Fruit fly (Drosophila melanogaster) whole organism, embryonic: ENCODE data around the gene Eo.

Source experiments
- ATbp ChIP-seq: fragments of 200-800 bp; sonication (Bioruptor generic); optimal IDR thresholded peaks from 2 replicates; lab custom pipeline; 2017; ENCODE audit warnings: missing biosample characterization, mild to moderate bottlenecking, missing genetic modification characterization, missing genetic modification reagents
- Abd-B ChIP-seq: fragments of 200-800 bp; sonication (Bioruptor generic); optimal IDR thresholded peaks from 2 replicates; lab custom pipeline; 2018; ENCODE audit warnings: missing biosample characterization, mild to moderate bottlenecking, missing genetic modification characterization, moderate library complexity
- Aef1 ChIP-seq: fragments of 200-800 bp; sonication (Bioruptor generic); IDR thresholded peaks from 3 replicates; pipeline ENCODE4 v1.3.6; 2022; ENCODE audit warnings: missing biosample characterization, missing genetic modification characterization
- B-H2 ChIP-seq: fragments of 200-800 bp; sonication (Bioruptor generic); optimal IDR thresholded peaks from 2 replicates; lab custom pipeline; 2018; ENCODE audit warnings: missing biosample characterization, mild to moderate bottlenecking, missing genetic modification characterization
- CG10462 ChIP-seq: fragments of 200-800 bp; sonication (Bioruptor generic); optimal IDR thresholded peaks from 2 replicates; lab custom pipeline; 2016; ENCODE audit warnings: missing biosample characterization, missing genetic modification characterization
- CG10565 ChIP-seq: fragments of 200-800 bp; sonication (Bioruptor generic); optimal IDR thresholded peaks from 3 replicates; lab custom pipeline; 2016; ENCODE audit warnings: missing biosample characterization, mild to moderate bottlenecking, missing genetic modification characterization
- CG11085 ChIP-seq: fragments of 200-800 bp; sonication (Bioruptor generic); IDR thresholded peaks from 2 replicates; pipeline ENCODE4 v1.3.6; 2022; ENCODE audit warnings: missing biosample characterization, missing genetic modification characterization
- CG12219 ChIP-seq: fragments of 200-800 bp; sonication (Bioruptor generic); optimal IDR thresholded peaks from 3 replicates; lab custom pipeline; 2018; ENCODE audit warnings: missing biosample characterization, mild to moderate bottlenecking, missing genetic modification characterization
- CG13123 ChIP-seq: fragments of 200-800 bp; sonication (Bioruptor generic); optimal IDR thresholded peaks from 2 replicates; lab custom pipeline; 2016; ENCODE audit warnings: missing biosample characterization, missing genetic modification characterization
- CG15011 ChIP-seq: fragments of 200-800 bp; sonication (Bioruptor generic); optimal IDR thresholded peaks from 3 replicates; lab custom pipeline; 2018; ENCODE audit warnings: missing biosample characterization, mild to moderate bottlenecking, missing genetic modification characterization
- CG15269 ChIP-seq: fragments of 200-800 bp; sonication (Bioruptor generic); optimal IDR thresholded peaks from 2 replicates; lab custom pipeline; 2018; ENCODE audit warnings: missing biosample characterization, mild to moderate bottlenecking, missing genetic modification characterization, moderate library complexity
- CG15479 ChIP-seq: fragments of 200-800 bp; sonication (Bioruptor generic); optimal IDR thresholded peaks from 3 replicates; lab custom pipeline; 2019; ENCODE audit warnings: missing biosample characterization, mild to moderate bottlenecking, missing genetic modification characterization, moderate library complexity
- CG17612 ChIP-seq: fragments of 200-800 bp; sonication (Bioruptor generic); IDR thresholded peaks from 2 replicates; pipeline ENCODE4 v1.3.6; 2022; ENCODE audit warnings: missing biosample characterization, missing genetic modification characterization
- CG17829 ChIP-seq: fragments of 200-800 bp; optimal IDR thresholded peaks from 2 replicates; lab custom pipeline; 2019; ENCODE audit warnings: missing biosample characterization, mild to moderate bottlenecking, missing genetic modification characterization, moderate library complexity
- CG3281 ChIP-seq: fragments of 200-800 bp; sonication (Bioruptor generic); optimal IDR thresholded peaks from 3 replicates; lab custom pipeline; 2017; ENCODE audit warnings: missing biosample characterization, mild to moderate bottlenecking, missing genetic modification characterization
- CG3995 ChIP-seq: fragments of 200-800 bp; sonication (Bioruptor generic); optimal IDR thresholded peaks from 3 replicates; lab custom pipeline; 2016; ENCODE audit warnings: missing biosample characterization, missing genetic modification characterization
- CG4282 ChIP-seq: fragments of 200-800 bp; sonication (Bioruptor generic); optimal IDR thresholded peaks from 2 replicates; lab custom pipeline; 2016; ENCODE audit warnings: missing biosample characterization, missing genetic modification characterization
- CG4328 ChIP-seq: fragments of 200-800 bp; sonication (Bioruptor generic); optimal IDR thresholded peaks from 3 replicates; lab custom pipeline; 2017; ENCODE audit warnings: missing biosample characterization, missing genetic modification reagents, missing genetic modification characterization
- CG4360 ChIP-seq: fragments of 200-800 bp; sonication (Bioruptor generic); IDR thresholded peaks from 2 replicates; pipeline ENCODE4 v1.3.6; 2022; ENCODE audit warnings: missing biosample characterization, missing genetic modification characterization
- CG5953 ChIP-seq: fragments of 200-800 bp; sonication (Bioruptor generic); IDR thresholded peaks from 2 replicates; pipeline ENCODE4 v1.3.6; 2022; ENCODE audit warnings: missing biosample characterization, missing genetic modification characterization
- CG6854 ChIP-seq: fragments of 200-800 bp; sonication (Bioruptor generic); optimal IDR thresholded peaks from 3 replicates; lab custom pipeline; 2017; ENCODE audit warnings: missing biosample characterization, mild to moderate bottlenecking, missing genetic modification characterization
- CG7839 ChIP-seq: fragments of 200-800 bp; sonication (Bioruptor generic); optimal IDR thresholded peaks from 3 replicates; lab custom pipeline; 2018; ENCODE audit warnings: missing biosample characterization, mild to moderate bottlenecking, missing genetic modification characterization, moderate library complexity
- CG8478 ChIP-seq: fragments of >200 bp; optimal IDR thresholded peaks from 2 replicates; lab custom pipeline; 2018
- CG8944 ChIP-seq: fragments of 200-800 bp; sonication (Bioruptor generic); optimal IDR thresholded peaks from 3 replicates; lab custom pipeline; 2016; ENCODE audit warnings: missing biosample characterization, missing genetic modification characterization
- CG9876 ChIP-seq: fragments of 200-800 bp; sonication (Bioruptor generic); optimal IDR thresholded peaks from 2 replicates; lab custom pipeline; 2016; ENCODE audit warnings: missing biosample characterization, missing genetic modification characterization
- Deaf1 ChIP-seq: fragments of 200-800 bp; optimal IDR thresholded peaks from 3 replicates; lab custom pipeline; 2019; ENCODE audit warnings: missing biosample characterization, mild to moderate bottlenecking, missing genetic modification characterization, moderate library complexity
- Dip3 ChIP-seq: fragments of 200-800 bp; sonication (Bioruptor generic); optimal IDR thresholded peaks from 3 replicates; lab custom pipeline; 2016; ENCODE audit warnings: missing biosample characterization, missing genetic modification characterization
- Lhr ChIP-seq: fragments of 200-800 bp; sonication (Bioruptor generic); optimal IDR thresholded peaks from 3 replicates; lab custom pipeline; 2017; ENCODE audit warnings: mild to moderate bottlenecking, missing biosample characterization, missing genetic modification reagents, missing genetic modification characterization
- MESR4 ChIP-seq: fragments of 200-800 bp; sonication (Bioruptor generic); optimal IDR thresholded peaks from 2 replicates; lab custom pipeline; 2018; ENCODE audit warnings: missing biosample characterization, mild to moderate bottlenecking, missing genetic modification characterization, moderate library complexity
- Myb ChIP-seq: fragments of 200-800 bp; sonication (Bioruptor generic); optimal IDR thresholded peaks from 2 replicates; lab custom pipeline; 2016; ENCODE audit warnings: missing biosample characterization, missing genetic modification characterization
- NC2α ChIP-seq: fragments of 200-800 bp; sonication (Bioruptor generic); optimal IDR thresholded peaks from 2 replicates; lab custom pipeline; 2016; ENCODE audit warnings: missing biosample characterization, missing genetic modification characterization
- Nf-YA ChIP-seq: fragments of 200-800 bp; sonication (Bioruptor generic); IDR thresholded peaks from 2 replicates; pipeline ENCODE4 v1.3.6; 2022; ENCODE audit warnings: missing biosample characterization, missing genetic modification characterization
- Nf-YC ChIP-seq: fragments of 200-800 bp; optimal IDR thresholded peaks from 3 replicates; lab custom pipeline; 2019; ENCODE audit warnings: missing biosample characterization, mild to moderate bottlenecking, missing genetic modification characterization, moderate library complexity
- Oaz ChIP-seq: fragments of 200-800 bp; sonication (Bioruptor generic); IDR thresholded peaks from 2 replicates; pipeline ENCODE4 v1.3.6; 2022; ENCODE audit warnings: missing biosample characterization, missing genetic modification characterization
- Sry-δ ChIP-seq: fragments of 200-800 bp; sonication (Bioruptor generic); optimal IDR thresholded peaks from 2 replicates; lab custom pipeline; 2016; ENCODE audit warnings: missing biosample characterization, missing genetic modification characterization
- TFAM ChIP-seq: fragments of 200-800 bp; sonication (Bioruptor generic); optimal IDR thresholded peaks from 2 replicates; lab custom pipeline; 2017; ENCODE audit warnings: missing biosample characterization, missing genetic modification characterization, inconsistent platforms
- br ChIP-seq: fragments of >200 bp; optimal IDR thresholded peaks from 2 replicates; lab custom pipeline; 2017
- crc ChIP-seq: fragments of 200-800 bp; sonication (Bioruptor generic); optimal IDR thresholded peaks from 2 replicates; lab custom pipeline; 2016; ENCODE audit warnings: missing biosample characterization, missing genetic modification characterization
- dm ChIP-seq: fragments of 200-800 bp; sonication (Bioruptor generic); optimal IDR thresholded peaks from 3 replicates; lab custom pipeline; 2016; ENCODE audit warnings: missing biosample characterization, missing genetic modification characterization
- fu2 ChIP-seq: fragments of 200-800 bp; sonication (Bioruptor generic); optimal IDR thresholded peaks from 2 replicates; lab custom pipeline; 2016; ENCODE audit warnings: missing biosample characterization, missing genetic modification characterization
- knrl ChIP-seq: fragments of 200-800 bp; sonication (Bioruptor generic); IDR thresholded peaks from 3 replicates; pipeline ENCODE4 v1.3.6; 2022; ENCODE audit warnings: missing biosample characterization, missing genetic modification characterization; ENCODE audit not compliant: partially characterized antibody
- lab ChIP-seq: fragments of 200-800 bp; sonication (Bioruptor generic); optimal IDR thresholded peaks from 3 replicates; lab custom pipeline; 2017; ENCODE audit warnings: missing biosample characterization, missing genetic modification characterization, mild to moderate bottlenecking, moderate library complexity, missing genetic modification reagents
- onecut ChIP-seq: fragments of 200-800 bp; sonication (Bioruptor generic); IDR thresholded peaks from 2 replicates; pipeline ENCODE4 v1.3.6; 2022; ENCODE audit warnings: missing biosample characterization, missing genetic modification characterization
- otp ChIP-seq: fragments of 200-800 bp; sonication (Bioruptor generic); IDR thresholded peaks from 3 replicates; pipeline ENCODE4, ENCODE4 v1.3.6; 2022; ENCODE audit warnings: missing biosample characterization, missing genetic modification characterization
- p53 ChIP-seq: fragments of 200-800 bp; sonication (Bioruptor generic); optimal IDR thresholded peaks from 2 replicates; lab custom pipeline; 2016; ENCODE audit warnings: missing biosample characterization, missing genetic modification characterization
- sens ChIP-seq: fragments of 200-800 bp; sonication (Bioruptor generic); peaks from one replicate; lab custom pipeline; 2016; ENCODE audit warnings: missing biosample characterization, missing genetic modification characterization
- sob ChIP-seq: fragments of 200-800 bp; sonication (Bioruptor generic); IDR thresholded peaks from 2 replicates; pipeline ENCODE4 v1.3.6; 2022; ENCODE audit warnings: missing biosample characterization, missing genetic modification characterization
- tio ChIP-seq: fragments of 200-800 bp; sonication (Bioruptor generic); optimal IDR thresholded peaks from 2 replicates; lab custom pipeline; 2017; ENCODE audit warnings: missing biosample characterization, missing genetic modification characterization, inconsistent platforms
- twi ChIP-seq: fragments of 200-800 bp; optimal IDR thresholded peaks from 2 replicates; lab custom pipeline; 2019; ENCODE audit warnings: missing biosample characterization, mild to moderate bottlenecking, missing genetic modification characterization, moderate library complexity

Gene Eo

DNA sequence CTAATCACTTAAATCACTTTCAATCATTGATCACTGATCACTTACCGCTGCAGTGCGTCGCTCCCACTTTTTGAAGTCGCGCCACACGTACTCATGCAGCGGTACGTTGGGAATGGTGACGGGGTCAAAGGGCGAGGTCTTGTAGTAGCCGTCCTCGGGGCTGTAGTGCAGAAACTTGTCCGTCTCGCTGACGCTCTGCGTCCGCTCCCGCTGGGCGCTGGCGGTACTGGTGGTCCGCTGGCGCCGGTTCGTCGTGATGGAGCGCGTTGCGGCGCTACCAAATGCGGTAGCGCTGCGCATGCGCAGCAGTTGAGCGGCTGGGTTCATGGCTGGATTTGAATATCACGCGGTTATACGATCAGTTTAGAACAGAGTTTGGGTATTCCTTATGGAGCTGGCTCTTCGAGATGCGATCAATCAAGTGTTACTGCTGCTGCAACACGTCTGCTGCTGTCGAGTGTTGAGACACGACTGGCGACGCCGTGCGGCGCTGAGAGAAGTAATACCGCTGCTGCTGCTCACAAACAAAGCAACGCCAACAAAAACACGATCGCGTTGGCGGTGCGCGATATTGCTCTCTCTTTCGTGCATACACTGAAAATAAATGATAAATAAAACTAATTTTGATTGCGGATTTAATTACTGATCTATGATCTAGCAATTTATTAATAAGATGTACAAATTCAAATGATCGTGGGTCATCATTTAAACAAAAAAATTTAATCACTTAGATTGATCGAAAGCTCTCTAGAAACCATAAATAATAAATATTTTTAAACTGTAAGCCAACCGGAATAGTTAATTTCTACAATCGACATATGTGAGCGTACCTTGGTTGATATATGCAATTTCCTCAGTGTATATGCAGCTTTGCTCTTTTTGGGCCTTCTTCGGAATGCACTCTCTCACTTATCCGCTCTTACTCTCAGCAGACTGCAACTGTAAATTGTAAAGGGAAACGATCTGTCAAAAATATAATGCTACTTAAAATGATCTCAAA is 32.0 kb upstream of the Eo start (continued):
- TF ChIP-seq CG4328 (GFP tag; lab: Kevin White, UChicago) = peak; percentile 89
- TF ChIP-seq CG4360 = peak; percentile 81
- TF ChIP-seq ATbp (GFP tag; lab: Kevin White, UChicago) = peak; percentile 92
- TF ChIP-seq Sry-δ (GFP tag; lab: Kevin White, UChicago) = peak; percentile 30
- TF ChIP-seq tio (GFP tag; lab: Kevin White, UChicago) = peak; percentile 94
- peak; percentile 93 for TF ChIP-seq Abd-B (GFP tag; lab: Kevin White, UChicago)
- peak; percentile 82 for TF ChIP-seq TFAM
- TF ChIP-seq B-H2 (GFP tag; lab: Kevin White, UChicago) = peak; percentile 20
- peak; percentile 80 for TF ChIP-seq NC2α (GFP tag; lab: Kevin White, UChicago)
- TF ChIP-seq CG9876 = peak; percentile 52
- TF ChIP-seq twi (tag; lab: Kevin White, UChicago) = peak; percentile 93
- TF ChIP-seq CG15011 (GFP tag; lab: Kevin White, UChicago) = peak; percentile 82
- peak; percentile 84 for TF ChIP-seq sob (GFP tag; lab: Robert Waterston, UW)
- peak; percentile 73 for TF ChIP-seq Nf-YA (GFP tag; lab: Robert Waterston, UW)
- peak; percentile 35 for TF ChIP-seq dm (GFP tag; lab: Kevin White, UChicago)
- no peak for TF ChIP-seq CG8478 (lab: Kevin White, UChicago)
- TF ChIP-seq Dip3 (GFP tag; lab: Kevin White, UChicago) = peak; percentile 50
- TF ChIP-seq Nf-YC (tag; lab: Kevin White, UChicago) = peak; percentile 84
- peak; percentile 94 for TF ChIP-seq CG15269 (tag; lab: Kevin White, UChicago)
- peak; percentile 69 for TF ChIP-seq CG15479
- peak; percentile 82 for TF ChIP-seq CG13123 (GFP tag; lab: Kevin White, UChicago)
- TF ChIP-seq knrl = 0 out of 3 replicates have a peak, but pooled peaks have one; percentile 25
- 0 out of 2 replicates have a peak, but pooled peaks have one; percentile 38 for TF ChIP-seq CG11085
- peak; percentile 36 for TF ChIP-seq Myb (GFP tag; lab: Kevin White, UChicago)
- TF ChIP-seq CG7839 (tag; lab: Kevin White, UChicago) = peak; percentile 95
- TF ChIP-seq fu2 (GFP tag; lab: Kevin White, UChicago) = peak; percentile 28
- TF ChIP-seq br (lab: Kevin White, UChicago) = no peak
- TF ChIP-seq Aef1 (GFP tag; lab: Robert Waterston, UW) = peak; percentile 81
- TF ChIP-seq crc (GFP tag; lab: Kevin White, UChicago) = peak; percentile 65
- peak; percentile 70 for TF ChIP-seq CG8944 (GFP tag; lab: Kevin White, UChicago)
- TF ChIP-seq CG17829 (tag; lab: Kevin White, UChicago) = peak; percentile 98
- TF ChIP-seq Deaf1 (tag; lab: Kevin White, UChicago) = peak; percentile 79
- peak; percentile 77 for TF ChIP-seq Oaz (GFP tag; lab: Robert Waterston, UW)
- peak; percentile 85 for TF ChIP-seq lab (GFP tag; lab: Kevin White, UChicago)
- TF ChIP-seq CG12219 = peak; percentile 94
- TF ChIP-seq MESR4 (GFP tag; lab: Kevin White, UChicago) = peak; percentile 13
- TF ChIP-seq Lhr (GFP tag; lab: Kevin White, UChicago) = peak; percentile 92
- peak; percentile 83 for TF ChIP-seq CG5953 (GFP tag; lab: Robert Waterston, UW)
- peak; percentile 78 for TF ChIP-seq CG3281 (GFP tag; lab: Kevin White, UChicago)
- TF ChIP-seq CG17612 (GFP tag; lab: Robert Waterston, UW) = peak; percentile 68; the same call in 1 of the 2 replicates
- TF ChIP-seq p53 (GFP tag; lab: Kevin White, UChicago) = peak; percentile 29
- TF ChIP-seq CG10565 = peak; percentile 76
- TF ChIP-seq onecut = peak; percentile 88
- peak; percentile 25 for TF ChIP-seq CG3995 (GFP tag; lab: Kevin White, UChicago)
- TF ChIP-seq sens (GFP tag; lab: Kevin White, UChicago) = peak; percentile 99
- no peak for TF ChIP-seq CG4282 (GFP tag; lab: Kevin White, UChicago)
- TF ChIP-seq CG10462 (GFP tag; lab: Kevin White, UChicago) = peak; percentile 95
- peak; percentile 77 for TF ChIP-seq CG6854 (GFP tag; lab: Kevin White, UChicago)
- peak; percentile 82 for TF ChIP-seq otp
